Worm (Caenorhabditis elegans) whole organism, early embryonic: ENCODE results near the gene C09F9.1.

Source experiments
- B0310.2 ChIP-seq: sonication (generic microtip); optimal IDR thresholded peaks from 2 replicates; lab custom pipeline; 2016; ENCODE audit warnings: mild to moderate bottlenecking, missing genetic modification characterization, missing compliant biosample characterization
- F13C5.2 ChIP-seq: sonication (generic microtip); optimal IDR thresholded peaks from 2 replicates; lab custom pipeline; 2017; ENCODE audit warnings: mild to moderate bottlenecking, missing genetic modification characterization, inconsistent platforms, missing compliant biosample characterization
- aly-1 ChIP-seq: sonication (generic microtip); optimal IDR thresholded peaks from 2 replicates; lab custom pipeline; 2016; ENCODE audit warnings: missing genetic modification characterization, missing compliant biosample characterization
- ama-1 ChIP-seq: fragments of 150-350 bp; optimal IDR thresholded peaks from 2 replicates; lab custom pipeline; 2014
- ceh-13 ChIP-seq: fragments of 200-800 bp; sonication (Bioruptor generic); optimal IDR thresholded peaks from 2 replicates; lab custom pipeline; 2018; ENCODE audit warnings: mild to moderate bottlenecking, missing genetic modification characterization, missing compliant biosample characterization
- ceh-36 ChIP-seq: sonication (generic microtip); optimal IDR thresholded peaks from 2 replicates; lab custom pipeline; 2016; ENCODE audit warnings: missing genetic modification characterization, inconsistent platforms, missing compliant biosample characterization
- ets-7 ChIP-seq: sonication (generic microtip); optimal IDR thresholded peaks from 2 replicates; lab custom pipeline; 2016; ENCODE audit warnings: missing genotype, missing genetic modification characterization, missing compliant biosample characterization
- flt-1 ChIP-seq: fragments of 200-800 bp; sonication (Bioruptor generic); IDR thresholded peaks from 2 replicates; pipeline ENCODE4 v1.3.6; 2022; ENCODE audit warnings: missing genetic modification characterization, missing compliant biosample characterization
- hmbx-1 ChIP-seq: sonication (generic microtip); optimal IDR thresholded peaks from 2 replicates; lab custom pipeline; 2016; ENCODE audit warnings: mild to moderate bottlenecking, missing genetic modification characterization, missing compliant biosample characterization
- hmg-4 ChIP-seq: fragments of 200-800 bp; sonication (Bioruptor generic); optimal IDR thresholded peaks from 2 replicates; lab custom pipeline; 2018; ENCODE audit warnings: mild to moderate bottlenecking, missing genetic modification characterization, missing compliant biosample characterization
- hnd-1 ChIP-seq: sonication (generic microtip); optimal IDR thresholded peaks from 2 replicates; lab custom pipeline; 2016; ENCODE audit warnings: missing genetic modification characterization, missing compliant biosample characterization
- pes-1 ChIP-seq: fragments of 200-800 bp; sonication (Bioruptor generic); IDR thresholded peaks from 2 replicates; pipeline ENCODE4 v1.3.6; 2022; ENCODE audit warnings: missing genetic modification reagents, missing genetic modification characterization, missing compliant biosample characterization
- scrt-1 ChIP-seq: fragments of 200-800 bp; sonication (Bioruptor generic); IDR thresholded peaks from 2 replicates; pipeline ENCODE4 v1.3.6; 2022; ENCODE audit warnings: missing genetic modification characterization, missing compliant biosample characterization
- sea-1 ChIP-seq: fragments of 200-800 bp; sonication (Bioruptor generic); conservative IDR thresholded peaks from 2 replicates; pipeline ENCODE4 v1.3.6; 2022; ENCODE audit warnings: missing genetic modification characterization, missing compliant biosample characterization
- tbx-11 ChIP-seq: fragments of 200-800 bp; sonication (Bioruptor generic); IDR thresholded peaks from 2 replicates; pipeline ENCODE4 v1.3.6; 2022; ENCODE audit warnings: missing genetic modification characterization, missing compliant biosample characterization
- tbx-37 ChIP-seq: fragments of 200-800 bp; sonication (Bioruptor generic); conservative IDR thresholded peaks from 2 replicates; pipeline ENCODE4 v1.3.6; 2022; ENCODE audit warnings: missing genetic modification reagents, missing genetic modification characterization, missing compliant biosample characterization
- tra-4 ChIP-seq: sonication (generic microtip); optimal IDR thresholded peaks from 2 replicates; lab custom pipeline; 2017; ENCODE audit warnings: missing genetic modification characterization, missing compliant biosample characterization

C09F9.1 gene

ce11 chrII:14698057-14698456, at the start of gene C09F9.1:
Gene C09F9.1 (plus strand): TSS chrII:14698357.
- no peak for TF ChIP-seq flt-1 (GFP tag; lab: Robert Waterston, UW)
- TF ChIP-seq hmg-4 (GFP tag; lab: Kevin White, UChicago): no peak
- no peak for TF ChIP-seq ceh-36 (tag; lab: Kevin White, UChicago)
- no peak for TF ChIP-seq tbx-37
- TF ChIP-seq sea-1 (GFP tag; lab: Robert Waterston, UW): no peak
- no peak for TF ChIP-seq hnd-1 (tag; lab: Kevin White, UChicago)
- TF ChIP-seq tbx-11 (GFP tag; lab: Robert Waterston, UW): no peak
- no peak for TF ChIP-seq tra-4

- TF ChIP-seq ceh-13 (GFP tag; lab: Kevin White, UChicago) (no peak), ama-1 (lab: Kevin White, UChicago) (no peak)
These were observed 33.3 kb upstream of the C09F9.1 start for ce11 chrII:14664647-14665518.

- TF ChIP-seq ets-7 (tag; lab: Kevin White, UChicago) (no peak), ceh-36 (tag; lab: Kevin White, UChicago) (no peak), ama-1 (lab: Kevin White, UChicago) (no peak), tbx-37 (no peak), tra-4 (no peak), hmbx-1 (tag; lab: Kevin White, UChicago) (no peak), F13C5.2 (tag; lab: Kevin White, UChicago) (no peak), ceh-13 (GFP tag; lab: Kevin White, UChicago) (no peak), B0310.2 (no peak), pes-1 (no peak), flt-1 (GFP tag; lab: Robert Waterston, UW) (no peak)
These were observed 31.9 kb upstream of the C09F9.1 start for ce11 chrII:14666274-14666673.

ce11 chrII:14668608-14669007, 29.5 kb upstream of the C09F9.1 start:
- TF ChIP-seq tbx-37 (no peak), scrt-1 (GFP tag; lab: Robert Waterston, UW) (no peak), ama-1 (lab: Kevin White, UChicago) (no peak), F13C5.2 (tag; lab: Kevin White, UChicago) (no peak), hmg-4 (GFP tag; lab: Kevin White, UChicago) (no peak), ceh-36 (tag; lab: Kevin White, UChicago) (no peak), hmbx-1 (tag; lab: Kevin White, UChicago) (no peak), B0310.2 (no peak), flt-1 (GFP tag; lab: Robert Waterston, UW) (no peak), aly-1 (tag; lab: Kevin White, UChicago) (no peak), tbx-11 (GFP tag; lab: Robert Waterston, UW) (no peak), tra-4 (no peak), ets-7 (tag; lab: Kevin White, UChicago) (no peak)

ce11 chrII:14670175-14670574, 28.0 kb upstream of the C09F9.1 start:
- TF ChIP-seq hnd-1 (tag; lab: Kevin White, UChicago) (no peak), aly-1 (tag; lab: Kevin White, UChicago) (no peak), hmbx-1 (tag; lab: Kevin White, UChicago) (no peak), ceh-36 (tag; lab: Kevin White, UChicago) (no peak), ets-7 (tag; lab: Kevin White, UChicago) (no peak), tbx-37 (no peak), F13C5.2 (tag; lab: Kevin White, UChicago) (no peak), tra-4 (no peak), tbx-11 (GFP tag; lab: Robert Waterston, UW) (no peak), sea-1 (GFP tag; lab: Robert Waterston, UW) (no peak), flt-1 (GFP tag; lab: Robert Waterston, UW) (no peak), pes-1 (no peak), hmg-4 (GFP tag; lab: Kevin White, UChicago) (no peak), ceh-13 (GFP tag; lab: Kevin White, UChicago) (no peak), B0310.2 (no peak), scrt-1 (GFP tag; lab: Robert Waterston, UW) (no peak)

- TF ChIP-seq ets-7 (tag; lab: Kevin White, UChicago) (no peak), F13C5.2 (tag; lab: Kevin White, UChicago) (no peak), tra-4 (no peak), sea-1 (GFP tag; lab: Robert Waterston, UW) (no peak), ceh-13 (GFP tag; lab: Kevin White, UChicago) (no peak), tbx-11 (GFP tag; lab: Robert Waterston, UW) (no peak), B0310.2 (no peak), ceh-36 (tag; lab: Kevin White, UChicago) (no peak), hmbx-1 (tag; lab: Kevin White, UChicago) (no peak), hnd-1 (tag; lab: Kevin White, UChicago) (no peak), pes-1 (no peak)
These were observed 26.1 kb upstream of the C09F9.1 start for ce11 chrII:14672095-14672494.

ce11 chrII:14673636-14674035, 24.5 kb upstream of the C09F9.1 start:
- TF ChIP-seq B0310.2 (no peak), ceh-36 (tag; lab: Kevin White, UChicago) (no peak), aly-1 (tag; lab: Kevin White, UChicago) (no peak), F13C5.2 (tag; lab: Kevin White, UChicago) (no peak), tbx-37 (no peak), tra-4 (no peak), ceh-13 (GFP tag; lab: Kevin White, UChicago) (no peak)
